Worm (Caenorhabditis elegans) whole organism, L1 larva: ENCODE results near the gene srbc-9.

Experiments used
- F16B12.6 ChIP-seq: fragments of 150-350 bp; optimal IDR thresholded peaks from 2 replicates; lab custom pipeline; 2014; ENCODE audit warnings: missing biosample characterization, missing genetic modification characterization
- alr-1 ChIP-seq: fragments of 200-800 bp; sonication (Bioruptor generic); optimal IDR thresholded peaks from 2 replicates; lab custom pipeline; 2018; ENCODE audit warnings: borderline replicate concordance, mild to moderate bottlenecking, missing genetic modification characterization, missing compliant biosample characterization
- aly-2 ChIP-seq: fragments of 150-350 bp; optimal IDR thresholded peaks from 2 replicates; lab custom pipeline; 2014; ENCODE audit warnings: missing biosample characterization, missing genetic modification characterization
- ama-1 ChIP-seq: fragments of 150-350 bp; optimal IDR thresholded peaks from 2 replicates; lab custom pipeline; 2014
- blmp-1 ChIP-seq: fragments of 150-350 bp; optimal IDR thresholded peaks from 2 replicates; lab custom pipeline; 2014; ENCODE audit warnings: missing biosample characterization, missing genetic modification characterization
- ceh-63 ChIP-seq: fragments of 200-800 bp; sonication (Bioruptor generic); optimal IDR thresholded peaks from 2 replicates; lab custom pipeline; 2018; ENCODE audit warnings: mild to moderate bottlenecking, missing genetic modification characterization, missing compliant biosample characterization
- ceh-82 ChIP-seq, 3 experiments: fragments of 150-350 bp in 1 of 3; sonication (generic microtip) in 2 of 3; optimal IDR thresholded peaks; 2 replicates each; lab custom pipeline; 2014 to 2017; ENCODE audit warnings: missing biosample characterization in 3 of 3, missing genetic modification characterization in 3 of 3
- ceh-88 ChIP-seq: fragments of 200-800 bp; sonication (Bioruptor generic); IDR thresholded peaks from 2 replicates; pipeline ENCODE4 v1.3.6; 2022; ENCODE audit warnings: missing genetic modification characterization, missing compliant biosample characterization
- ces-1 ChIP-seq: fragments of 150-350 bp; optimal IDR thresholded peaks from 2 replicates; lab custom pipeline; 2014; ENCODE audit warnings: missing biosample characterization, missing genetic modification reagents, missing genetic modification characterization
- efl-1 ChIP-seq, 4 experiments: fragments of 150-350 bp; optimal IDR thresholded peaks in 3 of 4; peaks in 1 of 4; 1 replicate in 1 of 4; 2 replicates in 3 of 4; lab custom pipeline; 2014; ENCODE audit warnings: missing biosample characterization in 2 of 4, missing genetic modification characterization in 2 of 4, missing genetic modification reagents in 2 of 4
- efl-3 ChIP-seq: fragments of 200-800 bp; sonication (Bioruptor generic); optimal IDR thresholded peaks from 2 replicates; lab custom pipeline; 2018; ENCODE audit warnings: mild to moderate bottlenecking, missing genetic modification characterization, missing compliant biosample characterization
- fkh-10 ChIP-seq: sonication (generic microtip); optimal IDR thresholded peaks from 2 replicates; lab custom pipeline; 2017; ENCODE audit warnings: missing biosample characterization, missing genetic modification reagents, missing genetic modification characterization
- fkh-8 ChIP-seq: sonication (generic microtip); optimal IDR thresholded peaks from 2 replicates; lab custom pipeline; 2016; ENCODE audit warnings: mild to moderate bottlenecking, missing genetic modification characterization, missing compliant biosample characterization
- hlh-4 ChIP-seq: sonication (generic microtip); optimal IDR thresholded peaks from 2 replicates; lab custom pipeline; 2016; ENCODE audit warnings: mild to moderate bottlenecking, missing genetic modification characterization, missing compliant biosample characterization
- irx-1 ChIP-seq: sonication (generic microtip); optimal IDR thresholded peaks from 2 replicates; lab custom pipeline; 2016; ENCODE audit warnings: missing genetic modification characterization, missing compliant biosample characterization
- lin-13 ChIP-seq: fragments of 150-350 bp; optimal IDR thresholded peaks from 2 replicates; lab custom pipeline; 2014; ENCODE audit warnings: missing biosample characterization, missing genetic modification reagents, missing genetic modification characterization
- lin-35 ChIP-seq, 2 experiments: fragments of 150-350 bp; optimal IDR thresholded peaks; 2 replicates each; lab custom pipeline; 2014; ENCODE audit warnings: missing biosample characterization in 2 of 2, missing genetic modification characterization in 2 of 2, missing genetic modification reagents in 2 of 2
- mdl-1 ChIP-seq, 2 experiments: fragments of 150-350 bp; optimal IDR thresholded peaks; 2 replicates each; lab custom pipeline; 2014 to 2017; ENCODE audit warnings: missing biosample characterization in 2 of 2, missing genetic modification characterization in 2 of 2, inconsistent platforms in 1 of 2
- nhr-12 ChIP-seq: sonication (generic microtip); optimal IDR thresholded peaks from 2 replicates; lab custom pipeline; 2017; ENCODE audit warnings: missing biosample characterization, missing genetic modification characterization
- nhr-19 ChIP-seq: fragments of 200-800 bp; sonication (Bioruptor generic); conservative IDR thresholded peaks from 2 replicates; pipeline ENCODE4 v1.3.6; 2022; ENCODE audit warnings: missing genetic modification characterization, missing compliant biosample characterization
- nhr-76 ChIP-seq: sonication (generic microtip); optimal IDR thresholded peaks from 2 replicates; lab custom pipeline; 2017; ENCODE audit warnings: missing biosample characterization, missing genetic modification characterization
- nhr-84 ChIP-seq: sonication (generic microtip); optimal IDR thresholded peaks from 2 replicates; lab custom pipeline; 2017; ENCODE audit warnings: missing biosample characterization, missing genetic modification characterization
- pag-3 ChIP-seq: sonication (generic microtip); optimal IDR thresholded peaks from 2 replicates; lab custom pipeline; 2017; ENCODE audit warnings: missing genetic modification characterization, mild to moderate bottlenecking, missing compliant biosample characterization, antibody characterized with exemption, borderline replicate concordance; ENCODE audit not compliant: insufficient read depth
- pax-3 ChIP-seq: fragments of 200-800 bp; sonication (Bioruptor generic); optimal IDR thresholded peaks from 2 replicates; lab custom pipeline; 2018; ENCODE audit warnings: mild to moderate bottlenecking, missing genetic modification characterization, moderate library complexity, missing compliant biosample characterization
- sup-37 ChIP-seq: fragments of 200-800 bp; sonication (Bioruptor generic); optimal IDR thresholded peaks from 2 replicates; lab custom pipeline; 2018; ENCODE audit warnings: mild to moderate bottlenecking, missing genetic modification characterization, missing compliant biosample characterization
- swsn-7 ChIP-seq: sonication (generic microtip); optimal IDR thresholded peaks from 2 replicates; lab custom pipeline; 2016; ENCODE audit warnings: missing genetic modification characterization, missing compliant biosample characterization
- unc-30 ChIP-seq: sonication (generic microtip); optimal IDR thresholded peaks from 2 replicates; lab custom pipeline; 2017; ENCODE audit warnings: missing biosample characterization, missing genetic modification characterization
- unc-62 ChIP-seq: fragments of 150-350 bp; optimal IDR thresholded peaks from 2 replicates; lab custom pipeline; 2014; ENCODE audit warnings: missing biosample characterization, missing genetic modification reagents, missing genetic modification characterization
- unc-86 ChIP-seq: sonication (generic microtip); optimal IDR thresholded peaks from 2 replicates; lab custom pipeline; 2016; ENCODE audit warnings: missing genetic modification characterization, missing compliant biosample characterization
- unc-98 ChIP-seq: fragments of 200-800 bp; sonication (Bioruptor generic); IDR thresholded peaks from 2 replicates; pipeline ENCODE4 v1.3.6; 2022; ENCODE audit warnings: missing genetic modification characterization, missing compliant biosample characterization
- xbp-1 ChIP-seq: sonication (generic microtip); optimal IDR thresholded peaks from 2 replicates; lab custom pipeline; 2016; ENCODE audit warnings: missing genetic modification characterization, missing compliant biosample characterization
- zag-1 ChIP-seq: fragments of 150-350 bp; optimal IDR thresholded peaks from 2 replicates; lab custom pipeline; 2014; ENCODE audit warnings: missing biosample characterization, missing genetic modification characterization
- ztf-4 ChIP-seq: fragments of 150-350 bp; optimal IDR thresholded peaks from 2 replicates; lab custom pipeline; 2014; ENCODE audit warnings: missing biosample characterization, missing genetic modification characterization

srbc-9 gene

ce11 chrV:7528816-7529215 is 38.6 kb upstream of the srbc-9 start, which contains the start of gene C54F6.5:
Gene C54F6.5, plus strand, starts transcription at chrV:7529116.
- no peak for TF ChIP-seq sup-37
- no peak for TF ChIP-seq irx-1 (tag; lab: Kevin White, UChicago)
- no peak for TF ChIP-seq ces-1 (GFP tag; lab: Kevin White, UChicago)
- no peak for TF ChIP-seq nhr-19 (GFP tag; lab: Robert Waterston, UW)
- no peak for TF ChIP-seq swsn-7 (tag; lab: Kevin White, UChicago)
- TF ChIP-seq F16B12.6 (tag; lab: Kevin White, UChicago) = no peak
- no peak for TF ChIP-seq fkh-8 (tag; lab: Kevin White, UChicago)
- TF ChIP-seq nhr-12 = no peak
- TF ChIP-seq zag-1 (tag; lab: Kevin White, UChicago) = no peak
- no peak for TF ChIP-seq unc-62 (GFP tag; lab: Kevin White, UChicago)
- no peak for TF ChIP-seq efl-3 (GFP tag; lab: Kevin White, UChicago)
- no peak for TF ChIP-seq ceh-82 (tag; optimal IDR thresholded peaks at IDR 0.05; lab: Kevin White, UChicago)

ce11 chrV:7527153-7527552 is 36.9 kb upstream of the srbc-9 start, which contains the start of gene C54F6.17:
Gene C54F6.17, plus strand, starts transcription at chrV:7527453.
- TF ChIP-seq hlh-4 (tag; lab: Kevin White, UChicago) = no peak

ce11 chrV:7525695-7526094 is 35.5 kb upstream of the srbc-9 start, which contains the start of gene C54F6.18:
Gene C54F6.18, plus strand, starts transcription at chrV:7525995.
- TF ChIP-seq zag-1 (tag; lab: Kevin White, UChicago) (no peak), lin-13 (GFP tag; lab: Kevin White, UChicago) (no peak), irx-1 (tag; lab: Kevin White, UChicago) (no peak), unc-30 (tag; lab: Kevin White, UChicago) (no peak), ceh-63 (no peak), ama-1 (lab: Kevin White, UChicago) (no peak), ztf-4 (tag; lab: Kevin White, UChicago) (no peak), aly-2 (tag; lab: Kevin White, UChicago) (no peak), pag-3 (no peak), nhr-84 (tag; lab: Kevin White, UChicago) (no peak), unc-98 (no peak), nhr-19 (GFP tag; lab: Robert Waterston, UW) (no peak), unc-86 (tag; lab: Kevin White, UChicago) (no peak), alr-1 (tag; lab: Kevin White, UChicago) (no peak)

DNA sequence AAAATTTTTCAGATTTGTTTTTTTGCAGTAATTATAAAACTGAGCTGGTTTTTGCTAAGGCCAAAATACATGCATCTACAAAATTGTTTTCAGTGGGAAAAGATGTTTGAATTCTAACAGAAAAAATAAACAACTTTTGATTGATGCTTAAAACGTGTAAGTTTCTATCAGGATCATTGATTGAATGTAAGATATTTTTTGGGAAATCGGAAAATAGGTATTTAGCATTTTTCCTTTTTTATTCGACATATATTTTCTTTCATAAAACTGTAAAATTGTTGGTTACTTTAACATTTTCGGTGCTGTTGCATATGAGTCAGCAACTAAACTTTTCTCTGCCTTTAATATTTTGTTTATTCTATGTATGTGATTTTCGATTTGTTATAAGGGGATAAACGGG is 34.2 kb upstream of the srbc-9 start, which contains the start of gene C54F6.20:
TSS of gene C54F6.20 (plus strand) at position 301 of the 400 bp plus-strand sequence.
- TF ChIP-seq efl-1 (optimal IDR thresholded peaks at IDR 0.05; lab: Kevin White, UChicago) (no peak), efl-1 (GFP tag; optimal IDR thresholded peaks at IDR 0.05 in 1 of 2; lab: Kevin White, UChicago) (peak in 1 of 2 experiments; percentile 54), ceh-88 (no peak), fkh-10 (GFP tag; lab: Kevin White, UChicago) (no peak)

DNA sequence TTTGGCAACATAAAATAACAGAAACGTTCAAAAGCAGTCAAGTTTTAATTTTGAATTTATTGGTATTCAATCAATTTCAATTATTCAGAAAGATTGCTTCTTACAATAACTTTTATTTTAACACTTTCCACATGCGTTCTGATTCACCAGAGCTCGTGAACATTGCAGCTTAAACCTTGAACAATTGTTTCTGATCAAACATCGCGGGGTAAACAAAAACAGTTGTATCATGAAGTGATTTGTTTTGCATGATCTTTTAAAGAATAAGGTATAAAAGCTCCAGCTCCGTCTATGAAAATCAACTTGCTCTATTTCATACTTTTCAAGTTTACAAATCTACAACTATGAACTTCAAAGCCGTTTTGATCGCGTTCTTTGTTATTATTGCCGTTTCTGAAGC is 33.2 kb upstream of the srbc-9 start, which contains the start of gene C54F6.6:
TSS of gene C54F6.6 (plus strand) at position 301 of the 400 bp plus-strand sequence.
- TF ChIP-seq blmp-1 (tag; lab: Kevin White, UChicago) (no peak), ceh-88 (no peak), xbp-1 (tag; lab: Kevin White, UChicago) (no peak), mdl-1 (tag; optimal IDR thresholded peaks at IDR 0.05; lab: Kevin White, UChicago) (no peak), nhr-76 (tag; lab: Kevin White, UChicago) (no peak), ces-1 (GFP tag; lab: Kevin White, UChicago) (no peak), lin-35 (GFP tag; optimal IDR thresholded peaks at IDR 0.05; lab: Kevin White, UChicago) (no peak), pax-3 (tag; lab: Kevin White, UChicago) (no peak)
